Worm (Caenorhabditis elegans): ENCODE data around the gene rsp-6.

Gene rsp-6

DNA sequence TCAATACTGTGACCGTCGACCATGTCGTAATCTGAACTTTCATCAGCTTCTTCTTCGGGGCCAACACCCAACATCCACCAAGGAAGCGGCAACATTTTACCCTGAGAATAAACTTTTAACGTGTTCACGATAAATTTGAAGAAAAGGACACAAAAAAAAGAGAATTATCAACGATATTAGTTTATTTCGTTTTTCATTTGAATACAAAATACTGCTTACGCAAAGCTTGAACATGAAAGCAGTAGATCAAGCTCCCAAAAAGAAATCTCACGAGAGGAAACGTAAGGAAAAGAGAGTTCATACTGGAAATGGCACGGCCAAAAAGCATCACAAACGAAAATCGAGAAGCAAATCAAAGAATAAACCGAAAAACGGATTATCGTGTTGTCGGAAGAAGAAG, 27.3 kb downstream of the rsp-6 start, which contains the start of the genes C46A5.6 and C46A5.1:
TSS of gene C46A5.6 (minus strand) at position 101 of the 400 bp plus-strand sequence.
TSS of gene C46A5.1 (plus strand) at position 184 of the 400 bp plus-strand sequence.
- TF ChIP-seq unc-39 (tag; optimal IDR thresholded peaks at IDR 0.05) (no peak), unc-62 (GFP tag; optimal IDR thresholded peaks at IDR 0.05) (no peak), nhr-76 (tag; optimal IDR thresholded peaks at IDR 0.05) (no peak)

DNA sequence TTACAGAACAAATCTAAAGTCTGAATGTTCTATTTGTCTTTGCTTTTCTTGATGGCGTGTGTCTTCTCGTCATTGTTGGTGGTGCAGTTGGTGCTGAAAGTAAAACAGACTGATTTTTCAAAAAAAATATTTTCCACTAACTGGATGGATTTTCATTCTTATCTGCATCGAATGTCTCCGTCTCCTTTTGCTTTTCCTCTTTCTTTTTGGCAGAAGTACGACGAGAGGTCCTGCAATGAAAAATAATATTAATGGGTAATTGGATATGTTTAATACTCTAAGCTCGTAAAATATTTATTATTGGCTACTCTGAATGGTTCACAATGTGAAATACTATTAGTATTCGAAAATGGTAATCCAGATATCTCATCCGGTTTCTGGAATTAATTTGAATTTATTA, 30.9 kb downstream of the rsp-6 start, which contains the start of gene del-7:
TSS of gene del-7 (plus strand) at position 301 of the 400 bp plus-strand sequence.
- no peak for TF ChIP-seq ceh-43 (GFP tag; optimal IDR thresholded peaks at IDR 0.05)
- TF ChIP-seq mab-5 (tag; optimal IDR thresholded peaks at IDR 0.05) = no peak

DNA sequence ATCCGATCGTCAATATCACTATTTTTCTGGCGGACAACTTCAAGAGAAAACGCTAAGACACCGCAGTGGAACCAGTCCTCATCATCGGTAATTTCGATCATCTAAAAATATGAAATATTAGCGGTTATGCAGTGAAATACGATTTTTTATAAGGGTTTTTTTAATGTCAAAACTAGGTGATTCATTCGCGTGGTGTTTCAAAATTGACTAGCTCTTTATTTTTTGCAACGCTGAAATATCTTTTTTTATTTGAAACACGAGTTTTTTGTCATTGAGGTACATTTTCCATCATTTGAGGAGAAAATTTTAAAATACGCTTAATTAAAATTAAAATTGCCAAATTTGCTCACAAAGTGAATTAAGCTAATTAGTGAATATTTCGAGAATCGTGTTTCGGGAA, 31.5 kb downstream of the rsp-6 start, which contains the start of gene dsb-3:
TSS of gene dsb-3 (minus strand) at position 101 of the 400 bp plus-strand sequence.
- TF ChIP-seq ceh-39 (tag; optimal IDR thresholded peaks at IDR 0.05) = no peak
- no peak for TF ChIP-seq ztf-11 (tag; optimal IDR thresholded peaks at IDR 0.05)

DNA sequence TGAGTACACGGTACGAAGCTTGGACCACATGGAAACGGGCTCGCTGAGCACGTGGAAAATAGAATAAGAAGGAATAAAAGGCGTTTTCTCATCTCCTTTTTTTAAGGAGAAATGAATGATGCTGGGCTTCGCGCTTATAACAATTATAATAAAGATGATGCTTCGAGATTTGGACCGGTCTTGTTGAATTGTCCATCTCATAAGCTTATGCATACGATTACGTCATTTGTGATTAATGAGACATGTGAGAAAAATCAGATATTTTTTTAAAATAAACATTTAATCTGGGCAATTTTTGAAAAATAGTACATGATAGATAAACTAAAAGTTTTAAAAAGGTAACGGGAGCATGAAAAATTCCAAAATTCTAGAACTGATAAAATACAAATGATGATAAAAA, 33.8 kb downstream of the rsp-6 start, which contains the start of gene C46A5.4:
TSS of gene C46A5.4 (minus strand) at position 101 of the 400 bp plus-strand sequence.
- no peak for TF ChIP-seq unc-39 (tag; optimal IDR thresholded peaks at IDR 0.05)
- TF ChIP-seq mls-2 (tag; optimal IDR thresholded peaks at IDR 0.05) = no peak
- no peak for TF ChIP-seq cnd-1 (tag; optimal IDR thresholded peaks at IDR 0.05)
- no peak for TF ChIP-seq nhr-28 (tag; optimal IDR thresholded peaks at IDR 0.05)
- TF ChIP-seq elt-3 (tag; optimal IDR thresholded peaks at IDR 0.05) = no peak
- TF ChIP-seq mep-1 (tag; optimal IDR thresholded peaks at IDR 0.05) = no peak
- peak; percentile 57 for TF ChIP-seq zip-8 (tag; optimal IDR thresholded peaks at IDR 0.05)
- no peak for TF ChIP-seq flh-1 (GFP tag; optimal IDR thresholded peaks at IDR 0.05)

DNA sequence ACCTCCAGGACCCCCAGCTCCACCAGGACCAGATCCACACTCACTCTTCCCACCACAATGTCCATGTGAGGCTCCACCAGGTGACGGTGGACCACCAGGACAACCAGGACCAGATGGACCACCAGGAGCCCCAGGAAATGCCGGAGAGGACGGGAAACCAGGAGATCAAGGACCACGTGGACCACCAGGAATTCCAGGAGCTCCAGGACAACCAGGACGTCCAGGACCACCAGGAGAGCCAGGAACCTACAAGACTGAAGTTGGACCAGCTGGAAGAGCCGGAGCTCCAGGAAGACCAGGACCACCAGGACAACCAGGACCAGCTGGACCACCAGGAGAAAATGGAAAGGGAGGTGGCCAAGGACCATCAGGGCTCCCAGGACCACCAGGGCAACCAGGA, 36.9 kb downstream of the rsp-6 start:
- TF ChIP-seq tbx-8 (GFP tag; optimal IDR thresholded peaks at IDR 0.05) (no peak), lin-32 (GFP tag; optimal IDR thresholded peaks at IDR 0.05) (no peak), flh-1 (GFP tag; optimal IDR thresholded peaks at IDR 0.05) (no peak), mab-5 (tag; optimal IDR thresholded peaks at IDR 0.05) (no peak), ceh-39 (tag; optimal IDR thresholded peaks at IDR 0.05) (no peak), sptf-1 (tag; optimal IDR thresholded peaks at IDR 0.05) (no peak), blmp-1 (tag; optimal IDR thresholded peaks at IDR 0.05) (no peak), snpc-4 (tag; optimal IDR thresholded peaks at IDR 0.05) (no peak)

DNA sequence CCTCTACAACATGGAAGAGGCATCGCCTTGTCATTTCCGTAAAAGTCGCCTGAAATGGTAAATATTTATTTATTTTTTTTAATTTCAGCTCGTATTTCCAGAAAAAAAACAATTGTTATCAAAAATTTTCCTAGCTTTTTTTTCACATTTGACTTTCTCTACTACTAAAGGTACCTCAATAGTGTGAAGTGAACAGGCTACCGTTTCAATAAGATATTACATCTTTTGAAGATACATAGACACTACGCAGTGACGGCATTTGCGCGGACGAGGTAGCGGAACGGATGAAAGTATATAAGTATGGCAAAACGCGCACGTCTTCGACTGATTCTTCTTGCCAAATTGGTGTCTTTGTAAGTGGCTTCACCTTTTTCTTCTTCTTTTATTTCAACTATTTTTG, 37.9 kb downstream of the rsp-6 start, which contains the start of gene col-14:
TSS of gene col-14 (plus strand) at position 301 of the 400 bp plus-strand sequence.
- TF ChIP-seq zip-8 (tag; optimal IDR thresholded peaks at IDR 0.05) (no peak), ztf-11 (tag; optimal IDR thresholded peaks at IDR 0.05) (no peak), nhr-76 (tag; optimal IDR thresholded peaks at IDR 0.05) (no peak), sem-2 (GFP tag; optimal IDR thresholded peaks at IDR 0.05) (no peak), mep-1 (tag; optimal IDR thresholded peaks at IDR 0.05) (no peak)

DNA sequence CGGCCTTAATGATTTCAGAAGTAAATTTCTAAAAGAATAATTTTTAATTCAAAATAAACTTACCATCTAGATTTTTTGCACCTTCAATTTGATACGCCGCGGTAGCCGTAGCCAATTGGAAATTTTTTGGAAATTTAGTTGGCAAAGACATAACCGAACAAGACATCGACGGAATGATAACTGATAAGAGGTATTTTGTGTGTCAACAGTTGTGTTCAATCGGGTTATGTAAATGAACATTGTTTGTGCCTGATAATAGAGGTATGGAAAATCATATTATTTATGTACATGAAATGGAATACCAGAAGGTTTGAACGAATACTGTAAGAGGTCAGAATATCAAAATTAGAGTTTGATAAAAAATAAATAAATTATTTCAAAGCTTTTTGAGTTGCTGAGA, 43.2 kb downstream of the rsp-6 start, which contains the start of gene klo-1:
TSS of gene klo-1 (minus strand) at position 388 of the 400 bp plus-strand sequence.
- TF ChIP-seq flh-1 (GFP tag; optimal IDR thresholded peaks at IDR 0.05) (no peak), nhr-12 (tag; optimal IDR thresholded peaks at IDR 0.05) (no peak), nhr-237 (tag; optimal IDR thresholded peaks at IDR 0.05) (no peak), tbx-8 (GFP tag; optimal IDR thresholded peaks at IDR 0.05) (no peak), lsy-2 (tag; optimal IDR thresholded peaks at IDR 0.05) (no peak), M03D4.4 (tag; optimal IDR thresholded peaks at IDR 0.05) (no peak), blmp-1 (tag; optimal IDR thresholded peaks at IDR 0.05) (no peak), ztf-11 (tag; optimal IDR thresholded peaks at IDR 0.05) (no peak), cnd-1 (tag; optimal IDR thresholded peaks at IDR 0.05) (no peak), mab-5 (tag; optimal IDR thresholded peaks at IDR 0.05) (no peak), unc-39 (tag; optimal IDR thresholded peaks at IDR 0.05) (no peak), nhr-28 (tag; optimal IDR thresholded peaks at IDR 0.05) (no peak)

DNA sequence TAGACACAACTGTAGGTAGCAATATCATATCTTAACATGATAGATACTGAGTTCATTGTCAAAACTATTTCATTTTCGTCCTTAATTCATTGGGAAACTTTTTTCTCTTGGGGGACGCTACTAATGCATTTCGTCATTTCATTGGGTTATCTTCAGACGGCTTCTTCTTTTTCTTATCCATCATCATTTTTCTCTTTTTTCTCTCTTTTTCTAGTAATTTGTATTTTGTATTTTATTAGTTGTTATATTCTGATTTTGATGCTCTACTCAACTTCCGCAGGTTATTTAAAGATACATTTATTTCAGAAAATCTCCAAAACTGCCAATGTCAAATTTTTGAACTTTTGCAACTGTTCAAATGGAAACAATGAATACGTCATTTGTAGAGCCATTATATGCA, 47.5 kb downstream of the rsp-6 start, which contains the start of gene npr-35:
TSS of gene npr-35 (plus strand) at position 301 of the 400 bp plus-strand sequence.
- TF ChIP-seq cnd-1 (tag; optimal IDR thresholded peaks at IDR 0.05) (no peak), sem-2 (GFP tag; optimal IDR thresholded peaks at IDR 0.05) (no peak), flh-1 (GFP tag; optimal IDR thresholded peaks at IDR 0.05) (no peak), hlh-1 (tag; optimal IDR thresholded peaks at IDR 0.05) (no peak), M03D4.4 (tag; optimal IDR thresholded peaks at IDR 0.05) (no peak), pha-4 (tag; optimal IDR thresholded peaks at IDR 0.05) (no peak), tbx-8 (GFP tag; optimal IDR thresholded peaks at IDR 0.05) (no peak), ztf-11 (tag; optimal IDR thresholded peaks at IDR 0.05) (no peak), snpc-4 (tag; optimal IDR thresholded peaks at IDR 0.05) (no peak), nhr-28 (tag; optimal IDR thresholded peaks at IDR 0.05) (no peak), nhr-12 (tag; optimal IDR thresholded peaks at IDR 0.05) (no peak), lsy-2 (tag; optimal IDR thresholded peaks at IDR 0.05) (no peak), elt-1 (tag; optimal IDR thresholded peaks at IDR 0.05; ENCODE audit: borderline replicate concordance, insufficient read depth) (no peak), elt-3 (tag; optimal IDR thresholded peaks at IDR 0.05) (no peak), unc-39 (tag; optimal IDR thresholded peaks at IDR 0.05) (no peak), zip-8 (tag; optimal IDR thresholded peaks at IDR 0.05) (no peak), bed-3 (GFP tag; optimal IDR thresholded peaks at IDR 0.05) (no peak)
